Fruit fly (Drosophila melanogaster) whole organism, embryonic: ENCODE data around the gene simj.
A peak's percentile ranks its signal among the peaks of the same experiment; 100 is the strongest.

Experiments used
- Bteb2 ChIP-seq: fragments of 200-800 bp; sonication (Bioruptor generic); optimal IDR thresholded peaks from 2 replicates; lab custom pipeline; 2016; ENCODE audit warnings: missing biosample characterization, missing genetic modification characterization
- CG10462 ChIP-seq: fragments of 200-800 bp; sonication (Bioruptor generic); optimal IDR thresholded peaks from 2 replicates; lab custom pipeline; 2016; ENCODE audit warnings: missing biosample characterization, missing genetic modification characterization
- CG10959 ChIP-seq: fragments of 200-800 bp; sonication (Bioruptor generic); IDR thresholded peaks from 2 replicates; pipeline ENCODE4 v1.3.6; 2022; ENCODE audit warnings: missing biosample characterization, missing genetic modification characterization
- CG13287 ChIP-seq: fragments of 200-800 bp; sonication (Bioruptor generic); IDR thresholded peaks from 2 replicates; pipeline ENCODE4 v1.3.6; 2022; ENCODE audit warnings: missing biosample characterization, missing genetic modification characterization; ENCODE audit not compliant: partially characterized antibody
- CG13775 ChIP-seq: fragments of 200-800 bp; sonication (Bioruptor generic); optimal IDR thresholded peaks from 3 replicates; lab custom pipeline; 2017; ENCODE audit warnings: missing biosample characterization, mild to moderate bottlenecking, missing genetic modification characterization
- CG14965 ChIP-seq: fragments of 200-800 bp; sonication (Bioruptor generic); optimal IDR thresholded peaks from 2 replicates; lab custom pipeline; 2016; ENCODE audit warnings: missing biosample characterization, missing genetic modification characterization, borderline replicate concordance
- CG1602 ChIP-seq: fragments of 200-800 bp; sonication (Bioruptor generic); optimal IDR thresholded peaks from 3 replicates; lab custom pipeline; 2016; ENCODE audit warnings: missing biosample characterization, missing genetic modification characterization
- CG17829 ChIP-seq: fragments of 200-800 bp; optimal IDR thresholded peaks from 2 replicates; lab custom pipeline; 2019; ENCODE audit warnings: missing biosample characterization, mild to moderate bottlenecking, missing genetic modification characterization, moderate library complexity
- CG2199 ChIP-seq: fragments of 200-800 bp; sonication (Bioruptor generic); IDR thresholded peaks from 3 replicates; pipeline ENCODE4 v1.3.6; 2022; ENCODE audit warnings: missing biosample characterization, missing genetic modification characterization
- CG2875 ChIP-seq: fragments of 200-800 bp; sonication (Bioruptor generic); optimal IDR thresholded peaks from 2 replicates; lab custom pipeline; 2017; ENCODE audit warnings: missing biosample characterization, mild to moderate bottlenecking, missing genetic modification characterization, missing genetic modification reagents
- CG30431 ChIP-seq: fragments of 200-800 bp; sonication (Bioruptor generic); optimal IDR thresholded peaks from 2 replicates; lab custom pipeline; 2017; ENCODE audit warnings: missing biosample characterization, missing genetic modification characterization
- CG4282 ChIP-seq: fragments of 200-800 bp; sonication (Bioruptor generic); optimal IDR thresholded peaks from 2 replicates; lab custom pipeline; 2016; ENCODE audit warnings: missing biosample characterization, missing genetic modification characterization
- CG4820 ChIP-seq: fragments of 200-800 bp; sonication (Bioruptor generic); optimal IDR thresholded peaks from 3 replicates; lab custom pipeline; 2016; ENCODE audit warnings: missing biosample characterization, missing genetic modification characterization
- CG6254 ChIP-seq: fragments of 200-800 bp; sonication (Bioruptor generic); optimal IDR thresholded peaks from 3 replicates; lab custom pipeline; 2017; ENCODE audit warnings: mild to moderate bottlenecking, missing biosample characterization, missing genetic modification reagents, missing genetic modification characterization
- CG8290 ChIP-seq, 3 experiments: fragments of 200-800 bp; sonication (Bioruptor generic); optimal IDR thresholded peaks; 2 replicates each; lab custom pipeline; 2016 to 2019; ENCODE audit warnings: missing biosample characterization in 3 of 3, missing genetic modification characterization in 3 of 3, mild to moderate bottlenecking in 2 of 3, moderate library complexity in 1 of 3
- CG8944 ChIP-seq: fragments of 200-800 bp; sonication (Bioruptor generic); optimal IDR thresholded peaks from 3 replicates; lab custom pipeline; 2016; ENCODE audit warnings: missing biosample characterization, missing genetic modification characterization
- CG9727 ChIP-seq: fragments of 200-800 bp; sonication (Bioruptor generic); optimal IDR thresholded peaks from 3 replicates; lab custom pipeline; 2017; ENCODE audit warnings: missing biosample characterization, mild to moderate bottlenecking, missing genetic modification characterization
- Camta ChIP-seq: fragments of 200-800 bp; sonication (Bioruptor generic); optimal IDR thresholded peaks from 2 replicates; lab custom pipeline; 2016; ENCODE audit warnings: missing biosample characterization, missing genetic modification characterization
- Dek ChIP-seq: fragments of 200-800 bp; sonication (Bioruptor generic); optimal IDR thresholded peaks from 3 replicates; lab custom pipeline; 2019; ENCODE audit warnings: missing biosample characterization, mild to moderate bottlenecking, missing genetic modification characterization, moderate library complexity
- Dp ChIP-seq: fragments of 200-800 bp; sonication (Bioruptor generic); optimal IDR thresholded peaks from 2 replicates; lab custom pipeline; 2018; ENCODE audit warnings: missing biosample characterization, mild to moderate bottlenecking, missing genetic modification characterization, moderate library complexity
- ERR ChIP-seq: fragments of 200-800 bp; sonication (Bioruptor generic); optimal IDR thresholded peaks from 2 replicates; lab custom pipeline; 2016; ENCODE audit warnings: missing biosample characterization, missing genetic modification characterization
- HHEX ChIP-seq: fragments of 200-800 bp; sonication (Bioruptor generic); optimal IDR thresholded peaks from 3 replicates; lab custom pipeline; 2017; ENCODE audit warnings: missing biosample characterization, mild to moderate bottlenecking, missing genetic modification characterization, missing genetic modification reagents
- Hey ChIP-seq: fragments of 200-800 bp; sonication (Bioruptor generic); optimal IDR thresholded peaks from 3 replicates; lab custom pipeline; 2018; ENCODE audit warnings: missing biosample characterization, mild to moderate bottlenecking, missing genetic modification characterization
- HmgD ChIP-seq: fragments of 200-800 bp; sonication (Bioruptor generic); optimal IDR thresholded peaks from 3 replicates; lab custom pipeline; 2016; ENCODE audit warnings: missing biosample characterization, missing genetic modification characterization
- Hsf ChIP-seq: fragments of 200-800 bp; sonication (Bioruptor generic); optimal IDR thresholded peaks from 3 replicates; lab custom pipeline; 2016; ENCODE audit warnings: missing biosample characterization, missing genetic modification characterization
- Myb ChIP-seq: fragments of 200-800 bp; sonication (Bioruptor generic); optimal IDR thresholded peaks from 2 replicates; lab custom pipeline; 2016; ENCODE audit warnings: missing biosample characterization, missing genetic modification characterization
- Nf-YA ChIP-seq: fragments of 200-800 bp; sonication (Bioruptor generic); IDR thresholded peaks from 2 replicates; pipeline ENCODE4 v1.3.6; 2022; ENCODE audit warnings: missing biosample characterization, missing genetic modification characterization
- Nf-YB ChIP-seq: fragments of 200-800 bp; sonication (Bioruptor generic); optimal IDR thresholded peaks from 3 replicates; lab custom pipeline; 2019; ENCODE audit warnings: missing biosample characterization, mild to moderate bottlenecking, missing genetic modification characterization, moderate library complexity
- Poxn ChIP-seq: fragments of 200-800 bp; sonication (Bioruptor generic); IDR thresholded peaks from 2 replicates; pipeline ENCODE4 v1.3.6; 2022; ENCODE audit warnings: missing biosample characterization, missing genetic modification characterization
- Rfx ChIP-seq: fragments of 200-800 bp; sonication (Bioruptor generic); IDR thresholded peaks from 2 replicates; pipeline ENCODE4 v1.3.6; 2022; ENCODE audit warnings: missing biosample characterization, missing genetic modification characterization
- TFAM ChIP-seq: fragments of 200-800 bp; sonication (Bioruptor generic); optimal IDR thresholded peaks from 2 replicates; lab custom pipeline; 2017; ENCODE audit warnings: missing biosample characterization, missing genetic modification characterization, inconsistent platforms
- btn ChIP-seq: fragments of 200-800 bp; sonication (Bioruptor generic); optimal IDR thresholded peaks from 2 replicates; lab custom pipeline; 2016; ENCODE audit warnings: missing biosample characterization, missing genetic modification characterization
- caup ChIP-seq: fragments of 200-800 bp; sonication (Bioruptor generic); optimal IDR thresholded peaks from 3 replicates; lab custom pipeline; 2017; ENCODE audit warnings: missing biosample characterization, mild to moderate bottlenecking, missing genetic modification characterization, moderate library complexity; ENCODE audit not compliant: severe bottlenecking
- dan ChIP-seq: fragments of 200-800 bp; sonication (Bioruptor generic); IDR thresholded peaks from 2 replicates; pipeline ENCODE4 v1.3.6; 2022; ENCODE audit warnings: missing biosample characterization, missing genetic modification characterization
- fu2 ChIP-seq: fragments of 200-800 bp; sonication (Bioruptor generic); optimal IDR thresholded peaks from 2 replicates; lab custom pipeline; 2016; ENCODE audit warnings: missing biosample characterization, missing genetic modification characterization
- gcm ChIP-seq: fragments of 200-800 bp; sonication (Bioruptor generic); optimal IDR thresholded peaks from 2 replicates; lab custom pipeline; 2019; ENCODE audit warnings: missing biosample characterization, mild to moderate bottlenecking, missing genetic modification characterization, moderate library complexity
- grn ChIP-seq: fragments of 200-800 bp; sonication (Bioruptor generic); optimal IDR thresholded peaks from 3 replicates; lab custom pipeline; 2017; ENCODE audit warnings: missing biosample characterization, missing genetic modification characterization
- gro ChIP-seq: fragments of 200-800 bp; sonication (Bioruptor generic); optimal IDR thresholded peaks from 2 replicates; lab custom pipeline; 2016; ENCODE audit warnings: missing biosample characterization, missing genetic modification characterization
- gsb-n ChIP-seq: fragments of 200-800 bp; sonication (Bioruptor generic); optimal IDR thresholded peaks from 3 replicates; lab custom pipeline; 2018; ENCODE audit warnings: missing biosample characterization, mild to moderate bottlenecking, missing genetic modification characterization
- gt ChIP-seq: fragments of 200-800 bp; sonication (Bioruptor generic); IDR thresholded peaks from 2 replicates; pipeline ENCODE4 v1.3.6; 2022; ENCODE audit warnings: missing biosample characterization, missing genetic modification characterization
- lov ChIP-seq, 2 experiments: fragments of 200-800 bp in 1 of 2; fragments of >200 bp in 1 of 2; sonication (Bioruptor generic) in 1 of 2; IDR thresholded peaks in 1 of 2; optimal IDR thresholded peaks in 1 of 2; 2 replicates in 1 of 2; 3 replicates in 1 of 2; pipeline versions ENCODE4 v1.3.6 to Lab custom; 2017 to 2022; ENCODE audit warnings: missing biosample characterization in 1 of 2, missing genetic modification characterization in 1 of 2
- nerfin-1 ChIP-seq: fragments of 200-800 bp; sonication (Bioruptor generic); optimal IDR thresholded peaks from 3 replicates; lab custom pipeline; 2019; ENCODE audit warnings: missing biosample characterization, mild to moderate bottlenecking, missing genetic modification characterization, moderate library complexity
- nom ChIP-seq: fragments of 200-800 bp; sonication (Bioruptor generic); optimal IDR thresholded peaks from 2 replicates; lab custom pipeline; 2017; ENCODE audit warnings: missing biosample characterization, missing genetic modification characterization, mild to moderate bottlenecking, moderate library complexity, missing genetic modification reagents
- prd ChIP-seq, 3 experiments: fragments of >200 bp in 2 of 3; fragments of 200-800 bp in 1 of 3; sonication (Bioruptor generic) in 1 of 3; optimal IDR thresholded peaks in 2 of 3; IDR thresholded peaks in 1 of 3; 2 replicates in 2 of 3; 3 replicates in 1 of 3; pipeline versions ENCODE4 v1.3.6 to Lab custom; 2017 to 2022; ENCODE audit warnings: missing biosample characterization in 1 of 3, missing genetic modification characterization in 1 of 3
- ranshi ChIP-seq: fragments of 200-800 bp; sonication (Bioruptor generic); IDR thresholded peaks from 2 replicates; pipeline ENCODE4 v1.3.6; 2022; ENCODE audit warnings: missing biosample characterization, missing genetic modification characterization
- twi ChIP-seq: fragments of 200-800 bp; optimal IDR thresholded peaks from 2 replicates; lab custom pipeline; 2019; ENCODE audit warnings: missing biosample characterization, mild to moderate bottlenecking, missing genetic modification characterization, moderate library complexity
- usp ChIP-seq: fragments of >200 bp; optimal IDR thresholded peaks from 2 replicates; lab custom pipeline; 2017; ENCODE audit warnings: missing biosample characterization, missing genetic modification characterization

The simj gene

DNA sequence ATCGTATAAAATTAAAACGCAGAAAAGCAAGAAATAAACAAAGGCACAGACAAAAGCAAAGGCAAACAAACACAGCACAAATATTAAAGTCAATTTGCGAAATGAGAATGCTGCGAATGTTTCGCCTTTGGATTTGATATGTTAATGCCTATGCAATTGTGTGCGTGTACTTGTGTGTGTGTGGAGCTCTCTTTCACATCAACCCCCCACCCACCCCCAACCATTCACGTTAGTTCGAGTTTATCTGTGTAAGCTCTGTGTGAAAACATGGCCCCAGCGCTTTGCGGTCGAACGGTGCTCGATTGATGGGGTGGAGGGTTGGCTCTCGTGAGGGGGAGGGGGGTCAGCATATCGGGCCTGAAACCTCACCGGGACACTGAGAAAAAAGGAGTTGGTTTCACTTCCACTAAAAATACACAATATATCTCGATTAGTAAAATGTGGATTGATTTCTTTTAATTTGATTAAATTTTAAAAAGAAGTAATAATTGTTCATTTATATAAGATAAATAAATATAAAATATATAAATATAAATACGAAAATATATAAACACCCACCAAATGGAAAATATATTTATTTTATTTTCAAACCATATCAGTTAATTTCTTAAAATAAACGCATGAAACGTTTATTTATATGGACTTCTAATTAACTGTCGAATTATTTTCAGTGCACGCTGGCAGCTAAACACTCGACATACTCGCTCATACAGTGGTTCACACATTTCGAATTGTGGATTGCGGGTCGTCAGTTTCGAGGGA lies 74.0 kb downstream of the simj start (continued):
- TF ChIP-seq gsb-n (tag; lab: Kevin White, UChicago) = peak; percentile 77
- no peak for TF ChIP-seq TFAM (GFP tag; lab: Kevin White, UChicago)
- peak; percentile 24 for TF ChIP-seq CG10462 (GFP tag; lab: Kevin White, UChicago)
- peak; percentile 50 for TF ChIP-seq nom (GFP tag; lab: Kevin White, UChicago)
- no peak for TF ChIP-seq prd (optimal IDR thresholded peaks at IDR 0.05; lab: Kevin White, UChicago)
- TF ChIP-seq prd (GFP tag; IDR thresholded peaks at IDR 0.05; lab: Robert Waterston, UW) = peak; percentile 78
- TF ChIP-seq CG13287 (GFP tag; lab: Robert Waterston, UW) = no peak; the same call in 1 of the 2 replicates
- TF ChIP-seq twi (tag; lab: Kevin White, UChicago) = peak; percentile 69
- peak; percentile 83 for TF ChIP-seq HHEX (GFP tag; lab: Kevin White, UChicago)
- no peak for TF ChIP-seq dan (GFP tag; lab: Robert Waterston, UW)
- TF ChIP-seq CG14965 (GFP tag; lab: Kevin White, UChicago) = no peak
- TF ChIP-seq caup (GFP tag; lab: Kevin White, UChicago) = peak; percentile 81
- peak; percentile 84; the same call in 1 of the 2 replicates for TF ChIP-seq ranshi
- peak; percentile 55 for TF ChIP-seq gt (GFP tag; lab: Robert Waterston, UW)
- peak; percentile 91 for TF ChIP-seq CG9727 (GFP tag; lab: Kevin White, UChicago)
- TF ChIP-seq CG6254 (GFP tag; lab: Kevin White, UChicago) = peak; percentile 18
- TF ChIP-seq gcm (GFP tag; lab: Kevin White, UChicago) = peak; percentile 69
- TF ChIP-seq CG4820 (GFP tag; lab: Kevin White, UChicago) = peak; percentile 44
- TF ChIP-seq CG2199 (GFP tag; lab: Robert Waterston, UW) = peak; percentile 70; the same call in 2 of the 3 replicates
- TF ChIP-seq Dp (GFP tag; lab: Kevin White, UChicago) = no peak
- no peak for TF ChIP-seq fu2
- TF ChIP-seq Dek (tag; lab: Kevin White, UChicago) = peak; percentile 77
- TF ChIP-seq Poxn = peak; percentile 49
- peak; percentile 61 for TF ChIP-seq nerfin-1 (tag; lab: Kevin White, UChicago)
- peak; percentile 84 for TF ChIP-seq Rfx (GFP tag; lab: Robert Waterston, UW)
- TF ChIP-seq lov (optimal IDR thresholded peaks at IDR 0.05; lab: Kevin White, UChicago) = no peak
- TF ChIP-seq lov (GFP tag; IDR thresholded peaks at IDR 0.05; lab: Robert Waterston, UW) = no peak
- peak; percentile 35 for TF ChIP-seq Hsf (GFP tag; lab: Kevin White, UChicago)
- no peak for TF ChIP-seq grn (GFP tag; lab: Kevin White, UChicago)
- TF ChIP-seq usp (GFP tag; lab: Kevin White, UChicago) = no peak
- peak; percentile 73 for TF ChIP-seq CG13775 (GFP tag; lab: Kevin White, UChicago)
- no peak for TF ChIP-seq CG8944
- TF ChIP-seq Hey = no peak
- TF ChIP-seq HmgD (GFP tag; lab: Kevin White, UChicago) = no peak
- peak; percentile 9 for TF ChIP-seq CG4282 (GFP tag; lab: Kevin White, UChicago)
- TF ChIP-seq Myb = no peak
- no peak for TF ChIP-seq Bteb2
- TF ChIP-seq CG8290 (GFP tag; optimal IDR thresholded peaks at IDR 0.05; lab: Kevin White, UChicago) = no peak
- peak in 1 of 2 experiments; percentile 75 for TF ChIP-seq CG8290 (tag; optimal IDR thresholded peaks at IDR 0.05; lab: Kevin White, UChicago)
- peak; percentile 2 for TF ChIP-seq Camta
- no peak for TF ChIP-seq btn (GFP tag; lab: Kevin White, UChicago)
- TF ChIP-seq gro (GFP tag; lab: Kevin White, UChicago) = peak; percentile 58
- peak; percentile 71 for TF ChIP-seq Nf-YA
- TF ChIP-seq CG17829 = peak; percentile 87
- TF ChIP-seq ERR = no peak
- TF ChIP-seq Nf-YB (GFP tag; lab: Kevin White, UChicago) = peak; percentile 66
- TF ChIP-seq CG1602 (GFP tag; lab: Kevin White, UChicago) = peak; percentile 58
- peak; percentile 50 for TF ChIP-seq CG30431 (GFP tag; lab: Kevin White, UChicago)
- 0 out of 2 replicates have a peak, but pooled peaks have one; percentile 25 for TF ChIP-seq CG10959 (GFP tag; lab: Robert Waterston, UW)
- peak; percentile 57 for TF ChIP-seq CG2875
